Fruit fly (Drosophila melanogaster): Measurements from ENCODE around the gene Uch-L5.
A peak's percentile ranks its signal among the peaks of the same experiment; 100 is the strongest.

Uch-L5 gene

dm6 chr3L:9505007-9505712 lies 28.4 kb upstream of the Uch-L5 start, which contains the start of gene path (continued):
- TF ChIP-seq CG32767 (GFP tag; IDR thresholded peaks at IDR 0.05) (no peak), ac (GFP tag; optimal IDR thresholded peaks at IDR 0.05) (no peak), lmd (GFP tag; IDR thresholded peaks at IDR 0.05) (no peak), CG2202 (tag; optimal IDR thresholded peaks at IDR 0.05) (peak; percentile 13), jigr1 (GFP tag; IDR thresholded peaks at IDR 0.05) (no peak), Nf-YC (tag; optimal IDR thresholded peaks at IDR 0.05) (peak; percentile 48), CG8765 (GFP tag; IDR thresholded peaks at IDR 0.05) (no peak), stc (GFP tag; IDR thresholded peaks at IDR 0.05) (no peak), CG10267 (tag; optimal IDR thresholded peaks at IDR 0.05) (peak; percentile 66), tna (GFP tag; IDR thresholded peaks at IDR 0.05; ENCODE audit: partially characterized antibody) (peak; percentile 8; the same call in 1 of the 2 replicates), Dp (GFP tag; optimal IDR thresholded peaks at IDR 0.05) (no peak), H15 (GFP tag; IDR thresholded peaks at IDR 0.05) (no peak), Mad (GFP tag; optimal IDR thresholded peaks at IDR 0.05) (peak; percentile 46), CG9876 (GFP tag; optimal IDR thresholded peaks at IDR 0.05) (no peak), lab (GFP tag; optimal IDR thresholded peaks at IDR 0.05) (peak; percentile 40), CG2116 (GFP tag; optimal IDR thresholded peaks at IDR 0.05) (no peak), bsh (GFP tag; optimal IDR thresholded peaks at IDR 0.05) (peak in 1 of 2 experiments; percentile 25), CG10654 (GFP tag; optimal IDR thresholded peaks at IDR 0.05) (peak; percentile 29), h (optimal IDR thresholded peaks at IDR 0.05) (no peak), Ssrp (tag; optimal IDR thresholded peaks at IDR 0.05) (no peak), CG1832 (GFP tag; optimal IDR thresholded peaks at IDR 0.05) (no peak), phol (tag; optimal IDR thresholded peaks at IDR 0.05) (peak; percentile 66), Abd-B (GFP tag; optimal IDR thresholded peaks at IDR 0.05) (no peak), HmgD (GFP tag; optimal IDR thresholded peaks at IDR 0.05) (no peak), zf30C (GFP tag; optimal IDR thresholded peaks at IDR 0.05) (no peak), Mrtf (GFP tag; IDR thresholded peaks at IDR 0.05) (no peak), CG4707 (GFP tag; optimal IDR thresholded peaks at IDR 0.05) (no peak), Dad (GFP tag; optimal IDR thresholded peaks at IDR 0.05) (no peak), CG43689 (GFP tag; IDR thresholded peaks at IDR 0.05) (no peak), CG11398 (GFP tag; optimal IDR thresholded peaks at IDR 0.05) (no peak), CG11456 (GFP tag; IDR thresholded peaks at IDR 0.05) (no peak; the same call in 2 of the 3 replicates), Vsx1 (GFP tag; optimal IDR thresholded peaks at IDR 0.05) (no peak), Aef1 (GFP tag; IDR thresholded peaks at IDR 0.05) (no peak), TFAM (GFP tag; optimal IDR thresholded peaks at IDR 0.05) (no peak), cg (GFP tag; optimal IDR thresholded peaks at IDR 0.05) (no peak), wdn (GFP tag; IDR thresholded peaks at IDR 0.05) (no peak), HLH4C (GFP tag; IDR thresholded peaks at IDR 0.05; ENCODE audit: partially characterized antibody) (no peak; the same call in 2 of the 3 replicates), unpg (GFP tag; optimal IDR thresholded peaks at IDR 0.05) (peak; percentile 8), CG11093 (GFP tag; IDR thresholded peaks at IDR 0.05) (no peak), Rfx (GFP tag; IDR thresholded peaks at IDR 0.05) (peak; percentile 29; the same call in 1 of the 2 replicates), CG10565 (GFP tag; optimal IDR thresholded peaks at IDR 0.05) (no peak), scrt (GFP tag; optimal IDR thresholded peaks at IDR 0.05) (peak; percentile 45), NC2β (GFP tag; optimal IDR thresholded peaks at IDR 0.05) (no peak), CG3065 (GFP tag; optimal IDR thresholded peaks at IDR 0.05) (no peak), CG11696 (GFP tag; IDR thresholded peaks at IDR 0.05) (peak; percentile 45; the same call in 1 of the 2 replicates), corto (GFP tag; optimal IDR thresholded peaks at IDR 0.05) (no peak), eyg (GFP tag; optimal IDR thresholded peaks at IDR 0.05) (no peak), CG3995 (GFP tag; optimal IDR thresholded peaks at IDR 0.05) (no peak), CG14441 (GFP tag; IDR thresholded peaks at IDR 0.05) (peak; percentile 25; the same call in 1 of the 2 replicates), CG32772 (GFP tag; IDR thresholded peaks at IDR 0.05) (no peak), wor (GFP tag; IDR thresholded peaks at IDR 0.05) (no peak)
